Worm (Caenorhabditis elegans) whole organism, L4/young adult: ENCODE data around the gene C03E10.3.

Experiments used
- W03F9.2 ChIP-seq: fragments of 150-350 bp; optimal IDR thresholded peaks from 2 replicates; lab custom pipeline; 2014; ENCODE audit warnings: missing biosample characterization, missing genetic modification characterization
- dao-5 ChIP-seq: sonication (generic microtip); optimal IDR thresholded peaks from 2 replicates; lab custom pipeline; 2016; ENCODE audit warnings: missing genotype, missing genetic modification characterization, moderate library complexity, missing compliant biosample characterization
- him-1 ChIP-seq: sonication (generic microtip); optimal IDR thresholded peaks from 2 replicates; lab custom pipeline; 2016; ENCODE audit warnings: missing genotype, missing genetic modification reagents, missing genetic modification characterization, missing compliant biosample characterization

DNA sequence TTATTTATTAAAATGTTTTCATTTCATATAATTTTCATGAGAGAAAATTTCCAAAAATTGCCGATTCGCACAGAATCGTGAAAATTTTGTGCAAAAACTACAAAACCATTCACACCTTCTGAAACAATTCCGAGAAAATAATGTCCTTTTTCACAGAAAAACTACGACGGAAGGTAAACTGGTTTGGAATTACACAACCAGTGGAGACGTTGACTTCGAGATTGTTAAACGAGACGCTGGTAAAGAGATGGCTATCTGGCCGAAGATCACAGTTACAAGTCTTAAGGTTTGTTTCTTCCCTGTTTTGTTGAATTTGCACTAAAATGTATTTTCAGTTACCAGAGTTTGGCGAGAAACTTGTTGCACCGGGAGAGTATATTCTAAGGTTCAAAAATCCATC lies 26.7 kb downstream of the C03E10.3 start:
- TF ChIP-seq him-1 (no peak), W03F9.2 (no peak), dao-5 (tag; lab: Kevin White, UChicago) (no peak)
